Worm (Caenorhabditis elegans) whole organism, L3 larva: ENCODE data around the gene bcc-1.

Experiments used
- R02D3.7 ChIP-seq: fragments of 150-350 bp; optimal IDR thresholded peaks from 2 replicates; lab custom pipeline; 2014; ENCODE audit warnings: missing biosample characterization, missing genetic modification characterization
- ama-1 ChIP-seq: fragments of 150-350 bp; optimal IDR thresholded peaks from 2 replicates; lab custom pipeline; 2018
- egl-5 ChIP-seq: fragments of 150-350 bp; optimal IDR thresholded peaks from 2 replicates; lab custom pipeline; 2017; ENCODE audit warnings: missing biosample characterization, missing genetic modification reagents, missing genetic modification characterization, inconsistent platforms
- fkh-10 ChIP-seq: sonication (generic microtip); optimal IDR thresholded peaks from 2 replicates; lab custom pipeline; 2017; ENCODE audit warnings: missing biosample characterization, missing genetic modification reagents, missing genetic modification characterization
- nhr-12 ChIP-seq: fragments of 150-350 bp; optimal IDR thresholded peaks from 2 replicates; lab custom pipeline; 2014; ENCODE audit warnings: missing biosample characterization, missing genetic modification characterization
- nhr-237 ChIP-seq: fragments of 150-350 bp; optimal IDR thresholded peaks from 2 replicates; lab custom pipeline; 2014; ENCODE audit warnings: missing biosample characterization, missing genetic modification characterization
- pha-4 ChIP-seq: fragments of 150-350 bp; optimal IDR thresholded peaks from 2 replicates; lab custom pipeline; 2014; ENCODE audit warnings: missing biosample characterization, missing genetic modification reagents, missing genetic modification characterization
- sea-2 ChIP-seq: fragments of 150-350 bp; sonication (generic microtip); optimal IDR thresholded peaks from 4 replicates; lab custom pipeline; 2014; ENCODE audit warnings: missing biosample characterization, missing genetic modification reagents, missing genetic modification characterization

- TF ChIP-seq R02D3.7 (tag; lab: Kevin White, UChicago) (no peak), nhr-237 (tag; lab: Kevin White, UChicago) (no peak), nhr-12 (tag; lab: Kevin White, UChicago) (no peak), pha-4 (tag; lab: Kevin White, UChicago) (no peak), ama-1 (lab: Kevin White, UChicago) (no peak), fkh-10 (GFP tag; lab: Kevin White, UChicago) (no peak), egl-5 (no peak), sea-2 (GFP tag; lab: Kevin White, UChicago) (no peak)
These were observed at the start of gene bcc-1 for ce11 chrIV:11092502-11093080.
